Fruit fly (Drosophila melanogaster) whole organism, embryonic: ENCODE measurements around the gene Tengl1.
A peak's percentile ranks its signal among the peaks of the same experiment; 100 is the strongest.

Source experiments
- Bdp1 ChIP-seq: fragments of 200-800 bp; sonication (Bioruptor generic); optimal IDR thresholded peaks from 3 replicates; lab custom pipeline; 2016; ENCODE audit warnings: missing biosample characterization, missing genetic modification characterization
- CG11085 ChIP-seq: fragments of 200-800 bp; sonication (Bioruptor generic); IDR thresholded peaks from 2 replicates; pipeline ENCODE4 v1.3.6; 2022; ENCODE audit warnings: missing biosample characterization, missing genetic modification characterization
- CG11504 ChIP-seq: fragments of 200-800 bp; sonication (Bioruptor generic); optimal IDR thresholded peaks from 3 replicates; lab custom pipeline; 2019; ENCODE audit warnings: missing biosample characterization, mild to moderate bottlenecking, missing genetic modification characterization, moderate library complexity
- CG11560 ChIP-seq: fragments of 200-800 bp; sonication (Bioruptor generic); IDR thresholded peaks from 3 replicates; pipeline ENCODE4 v1.3.6; 2022; ENCODE audit warnings: missing biosample characterization, missing genetic modification characterization
- CG12391 ChIP-seq: fragments of 200-800 bp; sonication (Bioruptor generic); optimal IDR thresholded peaks from 3 replicates; lab custom pipeline; 2018; ENCODE audit warnings: missing biosample characterization, mild to moderate bottlenecking, missing genetic modification characterization, moderate library complexity
- CG13287 ChIP-seq: fragments of 200-800 bp; sonication (Bioruptor generic); IDR thresholded peaks from 2 replicates; pipeline ENCODE4 v1.3.6; 2022; ENCODE audit warnings: missing biosample characterization, missing genetic modification characterization; ENCODE audit not compliant: partially characterized antibody
- CG13894 ChIP-seq: fragments of 200-800 bp; sonication (Bioruptor generic); optimal IDR thresholded peaks from 3 replicates; lab custom pipeline; 2018; ENCODE audit warnings: missing biosample characterization, mild to moderate bottlenecking, missing genetic modification characterization, moderate library complexity
- CG15696 ChIP-seq: fragments of 200-800 bp; sonication (Bioruptor generic); optimal IDR thresholded peaks from 2 replicates; lab custom pipeline; 2019; ENCODE audit warnings: missing biosample characterization, mild to moderate bottlenecking, missing genetic modification characterization, moderate library complexity
- CG1603 ChIP-seq: fragments of 200-800 bp; sonication (Bioruptor generic); optimal IDR thresholded peaks from 2 replicates; lab custom pipeline; 2019; ENCODE audit warnings: missing biosample characterization, mild to moderate bottlenecking, missing genetic modification characterization, moderate library complexity
- CG18619 ChIP-seq: fragments of 200-800 bp; sonication (Bioruptor generic); optimal IDR thresholded peaks from 3 replicates; lab custom pipeline; 2017; ENCODE audit warnings: missing biosample characterization, mild to moderate bottlenecking, missing genetic modification characterization
- CG2712 ChIP-seq: fragments of 200-800 bp; optimal IDR thresholded peaks from 3 replicates; lab custom pipeline; 2019; ENCODE audit warnings: missing biosample characterization, mild to moderate bottlenecking, missing genetic modification characterization, moderate library complexity
- CG34376 ChIP-seq: fragments of 200-800 bp; sonication (Bioruptor generic); optimal IDR thresholded peaks from 2 replicates; lab custom pipeline; 2018; ENCODE audit warnings: missing biosample characterization, mild to moderate bottlenecking, missing genetic modification characterization
- CG4404 ChIP-seq: fragments of 200-800 bp; sonication (Bioruptor generic); IDR thresholded peaks from 2 replicates; pipeline ENCODE4 v1.3.6; 2022; ENCODE audit warnings: missing biosample characterization, missing genetic modification characterization
- CG4730 ChIP-seq: fragments of 200-800 bp; sonication (Bioruptor generic); IDR thresholded peaks from 2 replicates; pipeline ENCODE4 v1.3.6; 2022; ENCODE audit warnings: missing biosample characterization, missing genetic modification characterization
- CG5180 ChIP-seq: fragments of 200-800 bp; sonication (Bioruptor generic); optimal IDR thresholded peaks from 3 replicates; lab custom pipeline; 2017; ENCODE audit warnings: missing biosample characterization, missing genetic modification characterization, mild to moderate bottlenecking, moderate library complexity, missing genetic modification reagents
- CG6654 ChIP-seq: fragments of 200-800 bp; sonication (Bioruptor generic); optimal IDR thresholded peaks from 2 replicates; lab custom pipeline; 2017; ENCODE audit warnings: missing biosample characterization, mild to moderate bottlenecking, missing genetic modification characterization
- CG6854 ChIP-seq: fragments of 200-800 bp; sonication (Bioruptor generic); optimal IDR thresholded peaks from 3 replicates; lab custom pipeline; 2017; ENCODE audit warnings: missing biosample characterization, mild to moderate bottlenecking, missing genetic modification characterization
- CG8290 ChIP-seq, 3 experiments: fragments of 200-800 bp; sonication (Bioruptor generic); optimal IDR thresholded peaks; 2 replicates each; lab custom pipeline; 2016 to 2019; ENCODE audit warnings: missing biosample characterization in 3 of 3, missing genetic modification characterization in 3 of 3, mild to moderate bottlenecking in 2 of 3, moderate library complexity in 1 of 3
- CG9437 ChIP-seq: fragments of 200-800 bp; sonication (Bioruptor generic); optimal IDR thresholded peaks from 2 replicates; lab custom pipeline; 2018; ENCODE audit warnings: missing biosample characterization, mild to moderate bottlenecking, missing genetic modification characterization
- CG9817 ChIP-seq: fragments of 200-800 bp; sonication (Bioruptor generic); optimal IDR thresholded peaks from 2 replicates; lab custom pipeline; 2018; ENCODE audit warnings: missing biosample characterization, mild to moderate bottlenecking, missing genetic modification characterization, moderate library complexity
- Dfd ChIP-seq, 2 experiments: fragments of >200 bp; optimal IDR thresholded peaks; 2 replicates each; lab custom pipeline; 2017; ENCODE audit warnings: missing biosample characterization in 2 of 2, missing genetic modification characterization in 2 of 2
- Gsc ChIP-seq: fragments of 200-800 bp; sonication (Bioruptor generic); IDR thresholded peaks from 2 replicates; pipeline ENCODE4 v1.3.6; 2022; ENCODE audit warnings: missing biosample characterization, missing genetic modification characterization
- HLHmδ ChIP-seq: fragments of 200-800 bp; sonication (Bioruptor generic); optimal IDR thresholded peaks from 2 replicates; lab custom pipeline; 2018; ENCODE audit warnings: missing biosample characterization, mild to moderate bottlenecking, missing genetic modification characterization, moderate library complexity
- Hand ChIP-seq: fragments of 200-800 bp; sonication (Bioruptor generic); optimal IDR thresholded peaks from 2 replicates; lab custom pipeline; 2017; ENCODE audit warnings: mild to moderate bottlenecking, missing biosample characterization, missing genetic modification reagents, missing genetic modification characterization
- Hmx ChIP-seq: fragments of 200-800 bp; sonication (Bioruptor generic); optimal IDR thresholded peaks from 2 replicates; lab custom pipeline; 2016; ENCODE audit warnings: missing biosample characterization, missing genetic modification characterization
- Lhr ChIP-seq: fragments of 200-800 bp; sonication (Bioruptor generic); optimal IDR thresholded peaks from 3 replicates; lab custom pipeline; 2017; ENCODE audit warnings: mild to moderate bottlenecking, missing biosample characterization, missing genetic modification reagents, missing genetic modification characterization
- MTF-1 ChIP-seq: fragments of 200-800 bp; sonication (Bioruptor generic); optimal IDR thresholded peaks from 2 replicates; lab custom pipeline; 2018; ENCODE audit warnings: missing biosample characterization, mild to moderate bottlenecking, missing genetic modification characterization, borderline replicate concordance
- Mes4 ChIP-seq: fragments of 200-800 bp; sonication (Bioruptor generic); optimal IDR thresholded peaks from 2 replicates; lab custom pipeline; 2016; ENCODE audit warnings: missing biosample characterization, missing genetic modification characterization
- NFAT ChIP-seq: fragments of 200-800 bp; sonication (Bioruptor generic); IDR thresholded peaks from 2 replicates; pipeline ENCODE4 v1.3.6; 2022; ENCODE audit warnings: missing biosample characterization, missing genetic modification characterization
- Side ChIP-seq: fragments of 200-800 bp; sonication (Bioruptor generic); optimal IDR thresholded peaks from 2 replicates; lab custom pipeline; 2016; ENCODE audit warnings: missing biosample characterization, missing genetic modification characterization
- YL-1 ChIP-seq: fragments of 200-800 bp; sonication (Bioruptor generic); optimal IDR thresholded peaks from 3 replicates; lab custom pipeline; 2017; ENCODE audit warnings: missing biosample characterization, mild to moderate bottlenecking, missing genetic modification characterization
- cad ChIP-seq: fragments of >200 bp; optimal IDR thresholded peaks from 2 replicates; lab custom pipeline; 2017; ENCODE audit warnings: missing biosample characterization, missing genetic modification characterization
- caup ChIP-seq: fragments of 200-800 bp; sonication (Bioruptor generic); optimal IDR thresholded peaks from 3 replicates; lab custom pipeline; 2017; ENCODE audit warnings: missing biosample characterization, mild to moderate bottlenecking, missing genetic modification characterization, moderate library complexity; ENCODE audit not compliant: severe bottlenecking
- corto ChIP-seq: fragments of 200-800 bp; sonication (Bioruptor generic); optimal IDR thresholded peaks from 2 replicates; lab custom pipeline; 2016; ENCODE audit warnings: missing biosample characterization, mild to moderate bottlenecking, missing genetic modification characterization, moderate library complexity
- exex ChIP-seq: fragments of 200-800 bp; sonication (Bioruptor generic); optimal IDR thresholded peaks from 4 replicates; lab custom pipeline; 2018; ENCODE audit warnings: missing biosample characterization, mild to moderate bottlenecking, missing genetic modification characterization, moderate library complexity
- mirr ChIP-seq: fragments of 200-800 bp; sonication (Bioruptor generic); optimal IDR thresholded peaks from 3 replicates; lab custom pipeline; 2018; ENCODE audit warnings: missing biosample characterization, mild to moderate bottlenecking, missing genetic modification characterization
- nerfin-1 ChIP-seq: fragments of 200-800 bp; sonication (Bioruptor generic); optimal IDR thresholded peaks from 3 replicates; lab custom pipeline; 2019; ENCODE audit warnings: missing biosample characterization, mild to moderate bottlenecking, missing genetic modification characterization, moderate library complexity
- nom ChIP-seq: fragments of 200-800 bp; sonication (Bioruptor generic); optimal IDR thresholded peaks from 2 replicates; lab custom pipeline; 2017; ENCODE audit warnings: missing biosample characterization, missing genetic modification characterization, mild to moderate bottlenecking, moderate library complexity, missing genetic modification reagents
- psq ChIP-seq: fragments of 200-800 bp; sonication (Bioruptor generic); optimal IDR thresholded peaks from 2 replicates; lab custom pipeline; 2017; ENCODE audit warnings: missing biosample characterization, missing genetic modification characterization
- rib ChIP-seq: fragments of 200-800 bp; sonication (Bioruptor generic); IDR thresholded peaks from 2 replicates; pipeline ENCODE4 v1.3.6; 2022; ENCODE audit warnings: missing biosample characterization, missing genetic modification characterization
- sc ChIP-seq, 3 experiments: fragments of >200 bp in 2 of 3; fragments of 200-800 bp in 1 of 3; sonication (Bioruptor generic) in 1 of 3; optimal IDR thresholded peaks; 2 replicates in 2 of 3; 3 replicates in 1 of 3; lab custom pipeline; 2017; ENCODE audit warnings: mild to moderate bottlenecking in 1 of 3, missing biosample characterization in 1 of 3, missing genetic modification characterization in 1 of 3, missing genetic modification reagents in 1 of 3
- sd ChIP-seq: fragments of 200-800 bp; sonication (Bioruptor generic); optimal IDR thresholded peaks from 3 replicates; lab custom pipeline; 2018; ENCODE audit warnings: missing biosample characterization, mild to moderate bottlenecking, missing genetic modification characterization, moderate library complexity
- trh ChIP-seq: fragments of 200-800 bp; sonication (Bioruptor generic); optimal IDR thresholded peaks from 2 replicates; lab custom pipeline; 2016; ENCODE audit warnings: missing biosample characterization, missing genetic modification characterization
- wdn ChIP-seq: fragments of 200-800 bp; sonication (Bioruptor generic); IDR thresholded peaks from 2 replicates; pipeline ENCODE4 v1.3.6; 2022; ENCODE audit warnings: missing biosample characterization, missing genetic modification characterization
- wek ChIP-seq: fragments of 200-800 bp; sonication (Bioruptor generic); optimal IDR thresholded peaks from 3 replicates; lab custom pipeline; 2018; ENCODE audit warnings: missing biosample characterization, mild to moderate bottlenecking, missing genetic modification characterization, moderate library complexity
- wor ChIP-seq: fragments of 200-800 bp; sonication (Bioruptor generic); IDR thresholded peaks from 2 replicates; pipeline ENCODE4 v1.3.6; 2022; ENCODE audit warnings: missing biosample characterization, missing genetic modification characterization
- z ChIP-seq: fragments of 200-800 bp; sonication (Bioruptor generic); IDR thresholded peaks from 3 replicates; pipeline ENCODE4 v1.3.6; 2022; ENCODE audit warnings: missing biosample characterization, missing genetic modification characterization

Tengl1 gene

DNA sequence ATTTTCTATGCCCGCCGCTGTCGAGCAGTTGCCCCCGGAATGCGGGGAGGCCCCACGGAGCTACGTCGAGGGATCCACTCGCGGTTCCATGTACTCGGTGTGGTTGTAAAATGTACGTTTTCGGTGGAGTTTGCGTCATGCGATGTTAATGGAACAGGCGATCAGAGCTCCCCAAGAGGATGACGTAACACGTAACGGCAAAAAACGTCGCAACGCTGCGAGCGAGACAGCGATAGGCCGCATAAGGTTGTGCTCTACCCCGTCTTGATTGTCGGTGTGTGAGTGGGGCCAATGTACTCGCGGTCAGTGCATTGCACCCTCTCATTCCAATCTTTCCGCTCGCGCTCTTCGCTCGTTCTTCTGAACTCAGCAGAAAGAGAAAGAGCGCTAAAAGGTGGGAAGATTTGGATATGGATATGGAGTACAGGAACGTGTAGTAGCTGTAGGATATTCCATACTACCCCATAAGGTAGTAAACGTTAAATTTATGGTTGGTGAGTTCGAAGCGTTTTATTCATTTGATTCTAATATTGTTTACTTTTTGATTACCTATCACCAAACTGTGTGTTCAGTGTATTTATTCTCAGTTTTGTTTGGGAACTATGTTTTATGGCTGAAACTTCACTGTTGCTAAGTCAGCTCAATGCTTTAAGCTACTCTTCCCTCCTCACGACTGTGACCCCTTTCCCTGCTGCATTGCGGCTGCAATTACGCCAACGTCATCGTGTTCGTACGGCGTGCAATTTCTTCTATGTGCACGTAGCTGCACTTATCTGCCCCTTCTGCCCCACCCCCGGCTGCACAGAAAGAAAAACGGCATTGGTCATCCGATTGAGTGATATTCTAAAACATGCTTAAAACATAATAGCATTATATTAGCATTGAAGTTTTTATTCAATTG lies 40.0 kb downstream of the Tengl1 start (continued):
- TF ChIP-seq wek (GFP tag; lab: Kevin White, UChicago) (no peak), Side (no peak), CG9437 (GFP tag; lab: Kevin White, UChicago) (peak; percentile 98), CG34376 (GFP tag; lab: Kevin White, UChicago) (no peak), CG1603 (tag; lab: Kevin White, UChicago) (no peak), rib (GFP tag; lab: Robert Waterston, UW) (no peak), trh (GFP tag; lab: Kevin White, UChicago) (no peak), z (no peak), CG4730 (no peak), CG8290 (GFP tag; optimal IDR thresholded peaks at IDR 0.05; lab: Kevin White, UChicago) (no peak), CG8290 (tag; optimal IDR thresholded peaks at IDR 0.05; lab: Kevin White, UChicago) (peak in 1 of 2 experiments; percentile 61), Mes4 (no peak), CG9817 (tag; lab: Kevin White, UChicago) (no peak), YL-1 (GFP tag; lab: Kevin White, UChicago) (no peak), Hand (no peak), sd (peak; percentile 91), Bdp1 (GFP tag; lab: Kevin White, UChicago) (no peak), MTF-1 (GFP tag; lab: Kevin White, UChicago) (no peak), nerfin-1 (tag; lab: Kevin White, UChicago) (peak; percentile 4), CG6854 (GFP tag; lab: Kevin White, UChicago) (no peak), CG18619 (no peak), Lhr (GFP tag; lab: Kevin White, UChicago) (peak; percentile 41), CG4404 (GFP tag; lab: Robert Waterston, UW) (no peak), CG11560 (no peak), CG12391 (tag; lab: Kevin White, UChicago) (no peak), mirr (peak; percentile 3), CG15696 (tag; lab: Kevin White, UChicago) (no peak), CG11085 (GFP tag; lab: Robert Waterston, UW) (no peak), CG2712 (tag; lab: Kevin White, UChicago) (no peak), wor (GFP tag; lab: Robert Waterston, UW) (no peak), wdn (GFP tag; lab: Robert Waterston, UW) (no peak), exex (no peak), psq (peak; percentile 14), Gsc (GFP tag; lab: Robert Waterston, UW) (no peak)

DNA sequence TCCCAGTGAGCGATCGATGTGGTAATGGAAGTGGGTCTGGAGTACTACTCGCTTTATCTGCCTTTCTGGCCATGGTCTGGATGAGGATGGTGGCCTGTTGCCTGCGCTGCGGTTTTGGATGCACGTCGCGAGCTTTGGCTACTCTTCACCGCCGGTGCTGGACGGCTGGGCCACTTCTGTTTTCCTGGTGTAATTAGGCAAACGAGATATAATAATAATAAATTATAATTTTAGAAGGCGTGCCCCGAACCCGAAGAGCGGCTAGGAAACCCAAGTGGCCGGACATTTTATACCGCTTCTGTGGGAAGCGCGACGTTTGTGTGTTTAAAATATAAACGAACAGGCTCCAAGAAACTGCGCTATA lies 41.0 kb downstream of the Tengl1 start:
- TF ChIP-seq CG13287 (GFP tag; lab: Robert Waterston, UW) (no peak), Hmx (no peak), HLHmδ (GFP tag; lab: Kevin White, UChicago) (no peak), sc (optimal IDR thresholded peaks at IDR 0.05; lab: Kevin White, UChicago) (no peak), sc (GFP tag; optimal IDR thresholded peaks at IDR 0.05; lab: Kevin White, UChicago) (no peak), cad (GFP tag; lab: Kevin White, UChicago) (no peak), NFAT (no peak), corto (GFP tag; lab: Kevin White, UChicago) (peak; percentile 69), nom (GFP tag; lab: Kevin White, UChicago) (peak; percentile 42), CG5180 (no peak), CG6654 (GFP tag; lab: Kevin White, UChicago) (no peak), caup (GFP tag; lab: Kevin White, UChicago) (no peak), CG11504 (tag; lab: Kevin White, UChicago) (no peak), Dfd (GFP tag; optimal IDR thresholded peaks at IDR 0.05; lab: Kevin White, UChicago) (no peak), CG13894 (tag; lab: Kevin White, UChicago) (no peak)
- TF ChIP-seq, all 482 proteins: peak for 2
